Fruit fly (Drosophila melanogaster): ENCODE data around the gene koko.

koko gene

dm6 chr3R:18372688-18373304 lies 30.0 kb upstream of the koko start, which contains the start of gene gl (continued):
- TF ChIP-seq Trl (optimal IDR thresholded peaks at IDR 0.05) (no peak), Trl (GFP tag; optimal IDR thresholded peaks at IDR 0.05) (no peak), cg (GFP tag; optimal IDR thresholded peaks at IDR 0.05) (peak; percentile 24), Ets65A (GFP tag) (peak; percentile 56), gfzf (GFP tag; optimal IDR thresholded peaks at IDR 0.05) (no peak), CG30020 (tag; optimal IDR thresholded peaks at IDR 0.05) (no peak), Nf-YC (tag; optimal IDR thresholded peaks at IDR 0.05) (peak; percentile 95), CG18599 (GFP tag; optimal IDR thresholded peaks at IDR 0.05) (no peak), ken (GFP tag; IDR thresholded peaks at IDR 0.05) (no peak), CG17568 (GFP tag; optimal IDR thresholded peaks at IDR 0.05) (no peak), insv (GFP tag; optimal IDR thresholded peaks at IDR 0.05) (no peak), CG10462 (GFP tag; optimal IDR thresholded peaks at IDR 0.05) (no peak), CG42726 (GFP tag; IDR thresholded peaks at IDR 0.05; ENCODE audit: partially characterized antibody) (0 out of 2 replicates have a peak, but pooled peaks have one; percentile 11), CG11085 (GFP tag; IDR thresholded peaks at IDR 0.05) (no peak), Gug (GFP tag; IDR thresholded peaks at IDR 0.05) (no peak), zen (tag; optimal IDR thresholded peaks at IDR 0.05) (no peak), Nf-YA (GFP tag; IDR thresholded peaks at IDR 0.05) (no peak), CG7963 (GFP tag; IDR thresholded peaks at IDR 0.05; ENCODE audit: partially characterized antibody) (no peak), nerfin-1 (tag; optimal IDR thresholded peaks at IDR 0.05) (no peak), ash1 (GFP tag; optimal IDR thresholded peaks at IDR 0.05) (no peak), Hr51 (GFP tag; optimal IDR thresholded peaks at IDR 0.05) (no peak), maf-S (GFP tag; optimal IDR thresholded peaks at IDR 0.05) (no peak), CG4730 (GFP tag; IDR thresholded peaks at IDR 0.05) (no peak), Sox100B (GFP tag; optimal IDR thresholded peaks at IDR 0.05) (no peak), CG5953 (GFP tag; IDR thresholded peaks at IDR 0.05) (no peak), wdn (GFP tag; IDR thresholded peaks at IDR 0.05) (no peak), Sry-δ (GFP tag; optimal IDR thresholded peaks at IDR 0.05) (no peak), Hr3 (GFP tag; optimal IDR thresholded peaks at IDR 0.05) (no peak), slbo (GFP tag; IDR thresholded peaks at IDR 0.05) (no peak), CG2889 (GFP tag; IDR thresholded peaks at IDR 0.05) (no peak), zfh2 (GFP tag; optimal IDR thresholded peaks at IDR 0.05) (no peak), pros (GFP tag; optimal IDR thresholded peaks at IDR 0.05) (peak; percentile 23), Opbp (GFP tag; IDR thresholded peaks at IDR 0.05; ENCODE audit: partially characterized antibody) (0 out of 3 replicates have a peak, but pooled peaks have one; percentile 8), Nf-YB (GFP tag; optimal IDR thresholded peaks at IDR 0.05) (peak; percentile 94), amos (GFP tag; IDR thresholded peaks at IDR 0.05; ENCODE audit: partially characterized antibody) (no peak; the same call in 1 of the 2 replicates)

DNA sequence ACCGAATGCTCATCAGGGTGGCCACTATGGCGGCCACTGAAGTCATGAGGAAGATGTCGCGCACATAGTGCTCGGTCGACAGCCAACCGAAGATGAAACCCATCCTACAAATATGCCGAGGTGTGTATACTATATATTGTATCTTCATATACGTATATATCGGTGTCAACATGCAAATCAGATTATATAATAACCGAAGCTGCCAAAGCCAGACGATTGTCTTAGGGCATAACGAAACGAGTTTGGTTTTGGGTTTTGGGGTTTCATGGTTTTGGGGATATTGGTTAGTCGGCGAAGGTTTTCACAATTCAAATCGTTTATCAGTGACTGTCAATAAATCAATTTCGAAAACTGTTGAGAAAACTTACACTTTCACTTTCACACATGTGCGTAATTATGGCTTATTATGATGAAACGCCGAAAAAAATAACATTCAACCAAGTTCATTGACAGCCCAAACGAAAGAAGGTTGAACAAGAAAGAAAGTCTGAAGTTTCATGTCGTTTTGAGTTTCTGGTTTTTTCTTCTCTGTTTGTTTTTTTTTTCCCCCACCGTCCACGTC lies 22.5 kb upstream of the koko start:
- TF ChIP-seq CG13894 (tag; optimal IDR thresholded peaks at IDR 0.05), result peak; percentile 36
- TF ChIP-seq zen (tag; optimal IDR thresholded peaks at IDR 0.05), result no peak
- 0 out of 4 replicates have a peak, but pooled peaks have one; percentile 33 for TF ChIP-seq chinmo (GFP tag; IDR thresholded peaks at IDR 0.05; ENCODE audit: partially characterized antibody)
- TF ChIP-seq Blimp-1 (GFP tag; optimal IDR thresholded peaks at IDR 0.05), result peak; percentile 94
- no peak for TF ChIP-seq CG5180 (GFP tag; optimal IDR thresholded peaks at IDR 0.05)
- peak; percentile 14 for TF ChIP-seq Deaf1 (tag; optimal IDR thresholded peaks at IDR 0.05)
- no peak for TF ChIP-seq CG1603 (tag; optimal IDR thresholded peaks at IDR 0.05)
- peak; percentile 39; the same call in 1 of the 2 replicates for TF ChIP-seq vvl (GFP tag; IDR thresholded peaks at IDR 0.05)
- peak; percentile 37 for TF ChIP-seq CG12769 (tag; optimal IDR thresholded peaks at IDR 0.05)
- peak; percentile 74 for TF ChIP-seq CG15601 (tag; optimal IDR thresholded peaks at IDR 0.05)
- TF ChIP-seq Pdp1 (GFP tag; optimal IDR thresholded peaks at IDR 0.05), result peak in 1 of 2 experiments; percentile 90
- TF ChIP-seq Med (GFP tag), result peak; percentile 34
- TF ChIP-seq Stat92E (GFP tag; optimal IDR thresholded peaks at IDR 0.05), result no peak
- no peak for TF ChIP-seq lov (optimal IDR thresholded peaks at IDR 0.05)
- TF ChIP-seq lov (GFP tag; IDR thresholded peaks at IDR 0.05), result 0 out of 3 replicates have a peak, but pooled peaks have one; percentile 33
- no peak for TF ChIP-seq pnt (GFP tag; optimal IDR thresholded peaks at IDR 0.05)
